Worm (Caenorhabditis elegans) whole organism, L1 larva: Measurements from ENCODE around the gene Y39A1A.20.

ENCODE experiments used
- C16A3.4 ChIP-seq: fragments of 150-350 bp; optimal IDR thresholded peaks from 2 replicates; lab custom pipeline; 2014; ENCODE audit warnings: missing biosample characterization, missing genetic modification characterization
- C34B4.2 ChIP-seq: sonication (generic microtip); optimal IDR thresholded peaks from 2 replicates; lab custom pipeline; 2017; ENCODE audit warnings: mild to moderate bottlenecking, missing genetic modification characterization, missing compliant biosample characterization
- F16B12.6 ChIP-seq: fragments of 150-350 bp; optimal IDR thresholded peaks from 2 replicates; lab custom pipeline; 2014; ENCODE audit warnings: missing biosample characterization, missing genetic modification characterization
- aha-1 ChIP-seq: fragments of 150-350 bp; optimal IDR thresholded peaks from 2 replicates; lab custom pipeline; 2014; ENCODE audit warnings: missing biosample characterization, missing genetic modification characterization
- ama-1 ChIP-seq: fragments of 150-350 bp; optimal IDR thresholded peaks from 2 replicates; lab custom pipeline; 2014
- ceh-63 ChIP-seq: fragments of 200-800 bp; sonication (Bioruptor generic); optimal IDR thresholded peaks from 2 replicates; lab custom pipeline; 2018; ENCODE audit warnings: mild to moderate bottlenecking, missing genetic modification characterization, missing compliant biosample characterization
- ceh-8 ChIP-seq: fragments of 200-800 bp; sonication (Bioruptor generic); optimal IDR thresholded peaks from 2 replicates; lab custom pipeline; 2018; ENCODE audit warnings: mild to moderate bottlenecking, missing genetic modification characterization, moderate library complexity, missing compliant biosample characterization
- ceh-88 ChIP-seq: fragments of 200-800 bp; sonication (Bioruptor generic); IDR thresholded peaks from 2 replicates; pipeline ENCODE4 v1.3.6; 2022; ENCODE audit warnings: missing genetic modification characterization, missing compliant biosample characterization
- ceh-90 ChIP-seq: sonication (generic microtip); optimal IDR thresholded peaks from 2 replicates; lab custom pipeline; 2016; ENCODE audit warnings: missing genetic modification characterization, missing compliant biosample characterization
- dsc-1 ChIP-seq: sonication (generic microtip); optimal IDR thresholded peaks from 2 replicates; lab custom pipeline; 2016; ENCODE audit warnings: mild to moderate bottlenecking, missing genetic modification characterization, missing compliant biosample characterization
- efl-1 ChIP-seq, 4 experiments: fragments of 150-350 bp; optimal IDR thresholded peaks in 3 of 4; peaks in 1 of 4; 1 replicate in 1 of 4; 2 replicates in 3 of 4; lab custom pipeline; 2014; ENCODE audit warnings: missing biosample characterization in 2 of 4, missing genetic modification characterization in 2 of 4, missing genetic modification reagents in 2 of 4
- egl-27 ChIP-seq, 2 experiments: fragments of 150-350 bp in 1 of 2; sonication (generic microtip); optimal IDR thresholded peaks; 3 replicates each; lab custom pipeline; 2017 to 2018; ENCODE audit warnings: missing biosample characterization in 2 of 2, missing genetic modification characterization in 2 of 2, missing genetic modification reagents in 2 of 2
- fkh-8 ChIP-seq: sonication (generic microtip); optimal IDR thresholded peaks from 2 replicates; lab custom pipeline; 2016; ENCODE audit warnings: mild to moderate bottlenecking, missing genetic modification characterization, missing compliant biosample characterization
- grh-1 ChIP-seq: fragments of 200-800 bp; sonication (Bioruptor generic); IDR thresholded peaks from 2 replicates; pipeline ENCODE4 v1.3.6; 2022; ENCODE audit warnings: missing genetic modification reagents, missing genetic modification characterization, missing compliant biosample characterization
- hlh-17 ChIP-seq: fragments of 200-800 bp; sonication (Bioruptor generic); optimal IDR thresholded peaks from 2 replicates; lab custom pipeline; 2018; ENCODE audit warnings: missing genetic modification characterization, mild to moderate bottlenecking, missing compliant biosample characterization, moderate library complexity, borderline replicate concordance
- hlh-4 ChIP-seq: sonication (generic microtip); optimal IDR thresholded peaks from 2 replicates; lab custom pipeline; 2016; ENCODE audit warnings: mild to moderate bottlenecking, missing genetic modification characterization, missing compliant biosample characterization
- irx-1 ChIP-seq: sonication (generic microtip); optimal IDR thresholded peaks from 2 replicates; lab custom pipeline; 2016; ENCODE audit warnings: missing genetic modification characterization, missing compliant biosample characterization
- jun-1 ChIP-seq: fragments of 150-350 bp; optimal IDR thresholded peaks from 2 replicates; lab custom pipeline; 2014; ENCODE audit warnings: missing biosample characterization, missing genetic modification reagents, missing genetic modification characterization
- lin-14 ChIP-seq: fragments of 200-800 bp; sonication (Bioruptor generic); optimal IDR thresholded peaks from 2 replicates; lab custom pipeline; 2018; ENCODE audit warnings: mild to moderate bottlenecking, missing genetic modification characterization, moderate library complexity, missing compliant biosample characterization
- lin-39 ChIP-seq: fragments of 150-350 bp; optimal IDR thresholded peaks from 2 replicates; lab custom pipeline; 2014; ENCODE audit warnings: missing biosample characterization, missing genetic modification reagents, missing genetic modification characterization
- lir-3 ChIP-seq: sonication (generic microtip); optimal IDR thresholded peaks from 2 replicates; lab custom pipeline; 2016; ENCODE audit warnings: mild to moderate bottlenecking, missing genetic modification characterization, moderate library complexity, missing compliant biosample characterization; ENCODE audit not compliant: poor library complexity
- mdl-1 ChIP-seq, 2 experiments: fragments of 150-350 bp; optimal IDR thresholded peaks; 2 replicates each; lab custom pipeline; 2014 to 2017; ENCODE audit warnings: missing biosample characterization in 2 of 2, missing genetic modification characterization in 2 of 2, inconsistent platforms in 1 of 2
- mep-1 ChIP-seq: fragments of 150-350 bp; optimal IDR thresholded peaks from 2 replicates; lab custom pipeline; 2014; ENCODE audit warnings: missing biosample characterization, missing genetic modification characterization
- nhr-19 ChIP-seq: fragments of 200-800 bp; sonication (Bioruptor generic); conservative IDR thresholded peaks from 2 replicates; pipeline ENCODE4 v1.3.6; 2022; ENCODE audit warnings: missing genetic modification characterization, missing compliant biosample characterization
- nhr-237 ChIP-seq: fragments of 150-350 bp; optimal IDR thresholded peaks from 2 replicates; lab custom pipeline; 2014; ENCODE audit warnings: missing biosample characterization, missing genetic modification characterization
- nhr-28 ChIP-seq: fragments of 150-350 bp; optimal IDR thresholded peaks from 2 replicates; lab custom pipeline; 2014; ENCODE audit warnings: missing biosample characterization, missing genetic modification characterization
- nhr-76 ChIP-seq: sonication (generic microtip); optimal IDR thresholded peaks from 2 replicates; lab custom pipeline; 2017; ENCODE audit warnings: missing biosample characterization, missing genetic modification characterization
- nhr-77 ChIP-seq: fragments of 150-350 bp; optimal IDR thresholded peaks from 2 replicates; lab custom pipeline; 2014; ENCODE audit warnings: missing biosample characterization, missing genetic modification characterization
- nhr-84 ChIP-seq: sonication (generic microtip); optimal IDR thresholded peaks from 2 replicates; lab custom pipeline; 2017; ENCODE audit warnings: missing biosample characterization, missing genetic modification characterization
- pag-3 ChIP-seq: sonication (generic microtip); optimal IDR thresholded peaks from 2 replicates; lab custom pipeline; 2017; ENCODE audit warnings: missing genetic modification characterization, mild to moderate bottlenecking, missing compliant biosample characterization, antibody characterized with exemption, borderline replicate concordance; ENCODE audit not compliant: insufficient read depth
- pqm-1 ChIP-seq: sonication (generic microtip); optimal IDR thresholded peaks from 3 replicates; lab custom pipeline; 2017; ENCODE audit warnings: missing biosample characterization, missing genetic modification characterization
- skn-1 ChIP-seq: fragments of 150-350 bp; optimal IDR thresholded peaks from 2 replicates; lab custom pipeline; 2014; ENCODE audit warnings: missing biosample characterization, missing genetic modification characterization
- snpc-4 ChIP-seq: fragments of 150-350 bp; optimal IDR thresholded peaks from 2 replicates; lab custom pipeline; 2014; ENCODE audit warnings: missing biosample characterization, missing genetic modification characterization
- tbx-2 ChIP-seq: sonication (generic microtip); optimal IDR thresholded peaks from 2 replicates; lab custom pipeline; 2016; ENCODE audit warnings: missing genetic modification characterization, missing compliant biosample characterization
- tlp-1 ChIP-seq: fragments of 150-350 bp; optimal IDR thresholded peaks from 2 replicates; lab custom pipeline; 2014; ENCODE audit warnings: missing biosample characterization, missing genetic modification characterization
- unc-30 ChIP-seq: sonication (generic microtip); optimal IDR thresholded peaks from 2 replicates; lab custom pipeline; 2017; ENCODE audit warnings: missing biosample characterization, missing genetic modification characterization
- unc-62 ChIP-seq: fragments of 150-350 bp; optimal IDR thresholded peaks from 2 replicates; lab custom pipeline; 2014; ENCODE audit warnings: missing biosample characterization, missing genetic modification reagents, missing genetic modification characterization
- unc-86 ChIP-seq: sonication (generic microtip); optimal IDR thresholded peaks from 2 replicates; lab custom pipeline; 2016; ENCODE audit warnings: missing genetic modification characterization, missing compliant biosample characterization
- xbp-1 ChIP-seq: sonication (generic microtip); optimal IDR thresholded peaks from 2 replicates; lab custom pipeline; 2016; ENCODE audit warnings: missing genetic modification characterization, missing compliant biosample characterization
- ztf-11 ChIP-seq, 2 experiments: sonication (generic microtip); optimal IDR thresholded peaks; 2 replicates each; lab custom pipeline; 2016 to 2017; ENCODE audit warnings: missing genetic modification characterization in 2 of 2, missing biosample characterization in 1 of 2, missing compliant biosample characterization in 1 of 2

The Y39A1A.20 gene

ce11 chrIII:10734511-10735233, 34.3 kb upstream of the Y39A1A.20 start:
- TF ChIP-seq nhr-28 (no peak), hlh-4 (tag; lab: Kevin White, UChicago) (no peak), C34B4.2 (tag; lab: Kevin White, UChicago) (no peak), lin-14 (GFP tag; lab: Kevin White, UChicago) (peak; percentile 39), nhr-19 (no peak), hlh-17 (GFP tag; lab: Kevin White, UChicago) (no peak), unc-30 (tag; lab: Kevin White, UChicago) (no peak), tbx-2 (tag; lab: Kevin White, UChicago) (peak; percentile 2), C16A3.4 (tag; lab: Kevin White, UChicago) (no peak), irx-1 (tag; lab: Kevin White, UChicago) (no peak), F16B12.6 (tag; lab: Kevin White, UChicago) (no peak), aha-1 (tag; lab: Kevin White, UChicago) (no peak), jun-1 (tag; lab: Kevin White, UChicago) (no peak), unc-86 (tag; lab: Kevin White, UChicago) (no peak), ztf-11 (tag; optimal IDR thresholded peaks at IDR 0.05; lab: Kevin White, UChicago) (no peak), ama-1 (no peak), lir-3 (tag; lab: Kevin White, UChicago) (no peak), ceh-88 (GFP tag; lab: Robert Waterston, UW) (no peak), ceh-8 (no peak), grh-1 (GFP tag; lab: Robert Waterston, UW) (no peak), nhr-77 (peak; percentile 28), unc-62 (no peak), skn-1 (tag; lab: Kevin White, UChicago) (peak; percentile 13), pag-3 (tag; lab: Kevin White, UChicago) (no peak), efl-1 (optimal IDR thresholded peaks at IDR 0.05; lab: Kevin White, UChicago) (no peak), efl-1 (GFP tag; optimal IDR thresholded peaks at IDR 0.05 in 1 of 2; lab: Kevin White, UChicago) (peak in 1 of 2 experiments; percentile 47), dsc-1 (tag; lab: Kevin White, UChicago) (no peak), egl-27 (tag; optimal IDR thresholded peaks at IDR 0.05; lab: Kevin White, UChicago) (no peak), ceh-63 (GFP tag; lab: Kevin White, UChicago) (no peak), nhr-84 (tag; lab: Kevin White, UChicago) (no peak)

- TF ChIP-seq ceh-88 (GFP tag; lab: Robert Waterston, UW) (no peak), F16B12.6 (tag; lab: Kevin White, UChicago) (no peak), snpc-4 (peak; percentile 1)
- TF ChIP-seq, all 84 proteins: peak for 1
Observed at ce11 chrIII:10733300-10733699, 32.9 kb upstream of the Y39A1A.20 start.

ce11 chrIII:10730510-10730909, 30.1 kb upstream of the Y39A1A.20 start, which contains the start of gene tat-3:
Gene tat-3, minus strand, starts transcription at chrIII:10730705.
- TF ChIP-seq tlp-1 (tag; lab: Kevin White, UChicago) (no peak), snpc-4 (no peak), pag-3 (tag; lab: Kevin White, UChicago) (no peak), fkh-8 (no peak), lin-39 (tag; lab: Kevin White, UChicago) (no peak), ceh-90 (tag; lab: Kevin White, UChicago) (no peak), mep-1 (no peak), C34B4.2 (tag; lab: Kevin White, UChicago) (no peak), tbx-2 (tag; lab: Kevin White, UChicago) (no peak), nhr-237 (tag; lab: Kevin White, UChicago) (no peak), nhr-76 (no peak), grh-1 (GFP tag; lab: Robert Waterston, UW) (no peak), mdl-1 (tag; optimal IDR thresholded peaks at IDR 0.05; lab: Kevin White, UChicago) (no peak), pqm-1 (no peak), xbp-1 (tag; lab: Kevin White, UChicago) (no peak)
